Fruit fly (Drosophila melanogaster): ENCODE measurements around the gene CG14314.

Gene CG14314

dm6 chr3R:18215300-18215699 is 642 bp upstream of the CG14314 start (continued):
- TF ChIP-seq vfl (GFP tag; optimal IDR thresholded peaks at IDR 0.05) (peak; percentile 15), nmo (GFP tag; optimal IDR thresholded peaks at IDR 0.05) (peak; percentile 4), Blimp-1 (GFP tag; optimal IDR thresholded peaks at IDR 0.05) (no peak), CG32772 (GFP tag; IDR thresholded peaks at IDR 0.05) (no peak), CG11398 (GFP tag; optimal IDR thresholded peaks at IDR 0.05) (no peak), CG34376 (GFP tag; optimal IDR thresholded peaks at IDR 0.05) (no peak), nom (GFP tag; optimal IDR thresholded peaks at IDR 0.05) (no peak), HLH54F (GFP tag; optimal IDR thresholded peaks at IDR 0.05) (peak; percentile 54), trem (tag; optimal IDR thresholded peaks at IDR 0.05) (peak; percentile 20), CG4424 (GFP tag; optimal IDR thresholded peaks at IDR 0.05) (peak; percentile 37), dmrt99B (tag; optimal IDR thresholded peaks at IDR 0.05) (no peak), Dp (GFP tag; optimal IDR thresholded peaks at IDR 0.05) (peak; percentile 48), B-H2 (GFP tag; optimal IDR thresholded peaks at IDR 0.05) (no peak), Camta (GFP tag; optimal IDR thresholded peaks at IDR 0.05) (peak; percentile 28), inv (GFP tag; IDR thresholded peaks at IDR 0.05; ENCODE audit: partially characterized antibody) (no peak; the same call in 1 of the 2 replicates), Eip74EF (GFP tag; optimal IDR thresholded peaks at IDR 0.05) (no peak), pho (GFP tag; optimal IDR thresholded peaks at IDR 0.05) (no peak), NC2α (GFP tag; optimal IDR thresholded peaks at IDR 0.05) (no peak), H2.0 (GFP tag; IDR thresholded peaks at IDR 0.05) (no peak), scrt (GFP tag; optimal IDR thresholded peaks at IDR 0.05) (no peak), CG15514 (GFP tag; optimal IDR thresholded peaks at IDR 0.05) (peak; percentile 69), insv (GFP tag; optimal IDR thresholded peaks at IDR 0.05) (no peak), CG11696 (GFP tag; IDR thresholded peaks at IDR 0.05) (no peak), zen (tag; optimal IDR thresholded peaks at IDR 0.05) (no peak), pum (GFP tag; optimal IDR thresholded peaks at IDR 0.05) (peak; percentile 24), BEAF-32 (GFP tag; optimal IDR thresholded peaks at IDR 0.05) (peak; percentile 70), CG30431 (GFP tag; optimal IDR thresholded peaks at IDR 0.05) (no peak), CG17802 (tag; optimal IDR thresholded peaks at IDR 0.05) (no peak), lab (GFP tag; optimal IDR thresholded peaks at IDR 0.05) (no peak), gce (GFP tag; IDR thresholded peaks at IDR 0.05) (no peak), hkb (optimal IDR thresholded peaks at IDR 0.05) (no peak), hkb (GFP tag; IDR thresholded peaks at IDR 0.05) (no peak), C15 (GFP tag; IDR thresholded peaks at IDR 0.05) (no peak), CG8290 (GFP tag; optimal IDR thresholded peaks at IDR 0.05) (no peak), CG8290 (tag; optimal IDR thresholded peaks at IDR 0.05) (no peak), Hr78 (GFP tag; optimal IDR thresholded peaks at IDR 0.05) (no peak), CG14441 (GFP tag; IDR thresholded peaks at IDR 0.05) (no peak), CG30020 (tag; optimal IDR thresholded peaks at IDR 0.05) (no peak), CG16863 (GFP tag; optimal IDR thresholded peaks at IDR 0.05) (peak; percentile 12), NfI (GFP tag; optimal IDR thresholded peaks at IDR 0.05) (peak; percentile 13), lbe (GFP tag; optimal IDR thresholded peaks at IDR 0.05) (no peak), CG2120 (GFP tag; optimal IDR thresholded peaks at IDR 0.05) (peak; percentile 75), CG11093 (GFP tag; IDR thresholded peaks at IDR 0.05) (no peak), CG7963 (GFP tag; IDR thresholded peaks at IDR 0.05; ENCODE audit: partially characterized antibody) (no peak), Ravus (GFP tag; IDR thresholded peaks at IDR 0.05) (no peak), CG31365 (tag; optimal IDR thresholded peaks at IDR 0.05) (no peak), BtbVII (GFP tag; optimal IDR thresholded peaks at IDR 0.05) (no peak), sisA (GFP tag; IDR thresholded peaks at IDR 0.05) (no peak), Antp (GFP tag; optimal IDR thresholded peaks at IDR 0.05) (no peak), ken (GFP tag; IDR thresholded peaks at IDR 0.05) (no peak), CG2712 (tag; optimal IDR thresholded peaks at IDR 0.05) (no peak), E2f1 (GFP tag; IDR thresholded peaks at IDR 0.05) (no peak)

All from whole organism, embryonic.